Fruit fly (Drosophila melanogaster) whole organism, prepupa: Measurements from ENCODE around the gene Prp18.

Experiments
- Blimp-1 ChIP-seq: fragments of 200-800 bp; sonication (Bioruptor generic); optimal IDR thresholded peaks from 3 replicates; lab custom pipeline; 2017; ENCODE audit warnings: missing biosample characterization, missing genetic modification characterization, mild to moderate bottlenecking, moderate library complexity, missing genetic modification reagents
- CG10631 ChIP-seq: fragments of 200-800 bp; sonication (Bioruptor generic); optimal IDR thresholded peaks from 2 replicates; lab custom pipeline; 2016; ENCODE audit warnings: missing biosample characterization, missing genetic modification characterization
- CG10669 ChIP-seq: fragments of 200-800 bp; sonication (Bioruptor generic); optimal IDR thresholded peaks from 3 replicates; lab custom pipeline; 2018; ENCODE audit warnings: missing biosample characterization, mild to moderate bottlenecking, missing genetic modification characterization, moderate library complexity
- CG11294 ChIP-seq: fragments of 200-800 bp; sonication (Bioruptor generic); IDR thresholded peaks from 2 replicates; pipeline ENCODE4 v1.3.6; 2022; ENCODE audit warnings: missing biosample characterization, missing genetic modification characterization
- CG11762 ChIP-seq: fragments of 200-800 bp; sonication (Bioruptor generic); optimal IDR thresholded peaks from 3 replicates; lab custom pipeline; 2016; ENCODE audit warnings: missing biosample characterization, missing genetic modification characterization; ENCODE audit not compliant: insufficient read depth
- CG15336 ChIP-seq: fragments of 200-800 bp; sonication (Bioruptor generic); IDR thresholded peaks from 2 replicates; pipeline ENCODE4 v1.3.6; 2022; ENCODE audit warnings: missing biosample characterization, missing genetic modification characterization
- CG1621 ChIP-seq: fragments of 200-800 bp; sonication (Bioruptor generic); optimal IDR thresholded peaks from 3 replicates; lab custom pipeline; 2018; ENCODE audit warnings: missing biosample characterization, mild to moderate bottlenecking, missing genetic modification characterization
- CG34406 ChIP-seq: fragments of 200-800 bp; sonication (Bioruptor generic); optimal IDR thresholded peaks from 3 replicates; lab custom pipeline; 2016; ENCODE audit warnings: missing biosample characterization, missing genetic modification characterization
- CG3919 ChIP-seq: fragments of 200-800 bp; sonication (Bioruptor generic); optimal IDR thresholded peaks from 3 replicates; lab custom pipeline; 2016; ENCODE audit warnings: missing biosample characterization, missing genetic modification characterization
- CG6163 ChIP-seq: fragments of 200-800 bp; sonication (Bioruptor generic); IDR thresholded peaks from 3 replicates; pipeline ENCODE4 v1.3.6; 2022; ENCODE audit warnings: missing biosample characterization, missing genetic modification characterization
- CG6276 ChIP-seq: fragments of 200-800 bp; sonication (Bioruptor generic); optimal IDR thresholded peaks from 2 replicates; lab custom pipeline; 2017; ENCODE audit warnings: missing biosample characterization, mild to moderate bottlenecking, missing genetic modification characterization
- CG6808 ChIP-seq: fragments of 200-800 bp; sonication (Bioruptor generic); optimal IDR thresholded peaks from 3 replicates; lab custom pipeline; 2017; ENCODE audit warnings: missing biosample characterization, missing genetic modification characterization, mild to moderate bottlenecking, moderate library complexity, missing genetic modification reagents
- CG7368 ChIP-seq: fragments of 200-800 bp; sonication (Bioruptor generic); optimal IDR thresholded peaks from 3 replicates; lab custom pipeline; 2016; ENCODE audit warnings: missing biosample characterization, missing genetic modification characterization
- CG8119 ChIP-seq: fragments of 200-800 bp; sonication (Bioruptor generic); IDR thresholded peaks from 3 replicates; pipeline ENCODE4 v1.3.6; 2022; ENCODE audit warnings: missing biosample characterization, missing genetic modification characterization
- CG8319 ChIP-seq: fragments of 200-800 bp; sonication (Bioruptor generic); optimal IDR thresholded peaks from 3 replicates; lab custom pipeline; 2016; ENCODE audit warnings: missing biosample characterization, missing genetic modification characterization
- CG8632 ChIP-seq: fragments of 200-800 bp; sonication (Bioruptor generic); optimal IDR thresholded peaks from 3 replicates; lab custom pipeline; 2016; ENCODE audit warnings: missing biosample characterization, missing genetic modification characterization
- CG9139 ChIP-seq: fragments of 200-800 bp; sonication (Bioruptor generic); optimal IDR thresholded peaks from 3 replicates; lab custom pipeline; 2017; ENCODE audit warnings: missing biosample characterization, mild to moderate bottlenecking, missing genetic modification characterization
- Eip75B ChIP-seq: fragments of 200-800 bp; sonication (Bioruptor generic); optimal IDR thresholded peaks from 3 replicates; lab custom pipeline; 2016; ENCODE audit warnings: missing biosample characterization, missing genetic modification characterization
- Eip78C ChIP-seq: fragments of 200-800 bp; sonication (Bioruptor generic); peaks from one replicate; lab custom pipeline; 2016; ENCODE audit warnings: missing biosample characterization, missing genetic modification characterization
- Eip93F ChIP-seq: fragments of 200-800 bp; sonication (Bioruptor generic); optimal IDR thresholded peaks from 2 replicates; lab custom pipeline; 2016; ENCODE audit warnings: missing biosample characterization, mild to moderate bottlenecking, missing genetic modification characterization
- Ets21C ChIP-seq: fragments of 200-800 bp; sonication (Bioruptor generic); optimal IDR thresholded peaks from 3 replicates; lab custom pipeline; 2016; ENCODE audit warnings: missing biosample characterization, missing genetic modification characterization
- Ets96B ChIP-seq: fragments of 200-800 bp; optimal IDR thresholded peaks from 2 replicates; lab custom pipeline; 2019; ENCODE audit warnings: missing biosample characterization, mild to moderate bottlenecking, missing genetic modification characterization, moderate library complexity
- Gug ChIP-seq: fragments of 200-800 bp; sonication (Bioruptor generic); IDR thresholded peaks from 2 replicates; pipeline ENCODE4 v1.3.6; 2022; ENCODE audit warnings: missing biosample characterization, missing genetic modification characterization
- Hr38 ChIP-seq: sonication (Bioruptor generic); optimal IDR thresholded peaks from 2 replicates; lab custom pipeline; 2016; ENCODE audit warnings: missing biosample characterization, missing genetic modification characterization
- Hr39 ChIP-seq: fragments of 200-800 bp; sonication (Bioruptor generic); optimal IDR thresholded peaks from 2 replicates; lab custom pipeline; 2016; ENCODE audit warnings: missing biosample characterization, missing genetic modification characterization
- Hr4 ChIP-seq: fragments of 200-800 bp; sonication (Bioruptor generic); optimal IDR thresholded peaks from 3 replicates; lab custom pipeline; 2016; ENCODE audit warnings: missing biosample characterization, missing genetic modification characterization
- Lpt ChIP-seq: fragments of 200-800 bp; sonication (Bioruptor generic); optimal IDR thresholded peaks from 3 replicates; lab custom pipeline; 2016; ENCODE audit warnings: missing biosample characterization, missing genetic modification characterization
- Met ChIP-seq: fragments of 200-800 bp; sonication (Bioruptor generic); optimal IDR thresholded peaks from 3 replicates; lab custom pipeline; 2016; ENCODE audit warnings: missing biosample characterization, missing genetic modification characterization
- Smox ChIP-seq: fragments of 200-800 bp; sonication (Bioruptor generic); optimal IDR thresholded peaks from 3 replicates; lab custom pipeline; 2016; ENCODE audit warnings: missing biosample characterization, missing genetic modification characterization
- Sox102F ChIP-seq: fragments of 200-800 bp; sonication (Bioruptor generic); optimal IDR thresholded peaks from 2 replicates; lab custom pipeline; 2016; ENCODE audit warnings: missing biosample characterization, mild to moderate bottlenecking, missing genetic modification characterization
- Sox14 ChIP-seq: fragments of 200-800 bp; sonication (Bioruptor generic); optimal IDR thresholded peaks from 3 replicates; lab custom pipeline; 2016; ENCODE audit warnings: missing biosample characterization, missing genetic modification characterization
- acj6 ChIP-seq: fragments of 200-800 bp; sonication (Bioruptor generic); optimal IDR thresholded peaks from 3 replicates; lab custom pipeline; 2016; ENCODE audit warnings: missing biosample characterization, missing genetic modification characterization
- dac ChIP-seq: fragments of 200-800 bp; sonication (Bioruptor generic); optimal IDR thresholded peaks from 2 replicates; lab custom pipeline; 2017; ENCODE audit warnings: missing biosample characterization, mild to moderate bottlenecking, missing genetic modification characterization
- dsx ChIP-seq: fragments of 200-800 bp; optimal IDR thresholded peaks from 3 replicates; lab custom pipeline; 2019; ENCODE audit warnings: missing biosample characterization, mild to moderate bottlenecking, missing genetic modification characterization, moderate library complexity; ENCODE audit not compliant: poor library complexity, severe bottlenecking
- eg ChIP-seq: fragments of 200-800 bp; sonication (Bioruptor generic); IDR thresholded peaks from 3 replicates; pipeline ENCODE4 v1.3.6; 2022; ENCODE audit warnings: missing biosample characterization, missing genetic modification characterization
- esn ChIP-seq: fragments of 200-800 bp; sonication (Bioruptor generic); optimal IDR thresholded peaks from 2 replicates; lab custom pipeline; 2016; ENCODE audit warnings: missing biosample characterization, mild to moderate bottlenecking, missing genetic modification characterization, moderate library complexity
- fd59A ChIP-seq: fragments of 200-800 bp; sonication (Bioruptor generic); optimal IDR thresholded peaks from 2 replicates; lab custom pipeline; 2017; ENCODE audit warnings: missing biosample characterization, mild to moderate bottlenecking, missing genetic modification characterization, missing genetic modification reagents
- fd85E ChIP-seq: fragments of 200-800 bp; sonication (Bioruptor generic); optimal IDR thresholded peaks from 3 replicates; lab custom pipeline; 2016; ENCODE audit warnings: missing biosample characterization, missing genetic modification characterization
- fkh ChIP-seq: fragments of 200-800 bp; sonication (Bioruptor generic); optimal IDR thresholded peaks from 3 replicates; lab custom pipeline; 2017; ENCODE audit warnings: missing biosample characterization, mild to moderate bottlenecking, missing genetic modification characterization, moderate library complexity
- ss ChIP-seq, 2 experiments: fragments of 200-800 bp; sonication (Bioruptor generic); optimal IDR thresholded peaks; 2 replicates in 1 of 2; 3 replicates in 1 of 2; lab custom pipeline; 2017 to 2018; ENCODE audit warnings: mild to moderate bottlenecking in 2 of 2, missing biosample characterization in 2 of 2, missing genetic modification characterization in 2 of 2, moderate library complexity in 1 of 2
- svp ChIP-seq: fragments of 200-800 bp; sonication (Bioruptor generic); peaks from one replicate; lab custom pipeline; 2016; ENCODE audit warnings: missing biosample characterization, missing genetic modification characterization
- topi ChIP-seq: fragments of 200-800 bp; sonication (Bioruptor generic); optimal IDR thresholded peaks from 3 replicates; lab custom pipeline; 2016; ENCODE audit warnings: missing biosample characterization, missing genetic modification characterization
- vri ChIP-seq: fragments of 200-800 bp; sonication (Bioruptor generic); optimal IDR thresholded peaks from 3 replicates; lab custom pipeline; 2016; ENCODE audit warnings: missing biosample characterization, mild to moderate bottlenecking, missing genetic modification characterization

Gene Prp18

dm6 chr3R:19062549-19062948 is 31.5 kb upstream of the Prp18 start:
- TF ChIP-seq Eip78C (GFP tag; lab: Kevin White, UChicago) (peak; percentile 53), svp (GFP tag; lab: Kevin White, UChicago) (peak; percentile 55), CG8119 (GFP tag; lab: Robert Waterston, UW) (no peak)

- TF ChIP-seq CG8632 (GFP tag; lab: Kevin White, UChicago) (peak; percentile 0), Eip78C (GFP tag; lab: Kevin White, UChicago) (peak; percentile 45), CG11294 (GFP tag; lab: Robert Waterston, UW) (no peak), fkh (GFP tag; lab: Kevin White, UChicago) (peak; percentile 85), svp (GFP tag; lab: Kevin White, UChicago) (peak; percentile 81), ss (GFP tag; optimal IDR thresholded peaks at IDR 0.05; lab: Kevin White, UChicago) (peak in 1 of 2 experiments; percentile 18), vri (GFP tag; lab: Kevin White, UChicago) (peak; percentile 82), esn (GFP tag; lab: Kevin White, UChicago) (peak; percentile 10), Gug (no peak), CG6276 (GFP tag; lab: Kevin White, UChicago) (no peak)
These were observed 29.1 kb upstream of the Prp18 start for dm6 chr3R:19060173-19060572.

dm6 chr3R:19059285-19059684 is 28.2 kb upstream of the Prp18 start:
- TF ChIP-seq CG8119 (GFP tag; lab: Robert Waterston, UW) = peak; percentile 55; the same call in 1 of the 3 replicates
- TF ChIP-seq ss (GFP tag; optimal IDR thresholded peaks at IDR 0.05; lab: Kevin White, UChicago) = peak; percentile 4 to 74
- no peak for TF ChIP-seq Hr39 (GFP tag; lab: Kevin White, UChicago)
- no peak for TF ChIP-seq vri (GFP tag; lab: Kevin White, UChicago)
- TF ChIP-seq CG15336 (GFP tag; lab: Robert Waterston, UW) = peak; percentile 29; the same call in 1 of the 2 replicates
- TF ChIP-seq eg (GFP tag; lab: Robert Waterston, UW) = 0 out of 3 replicates have a peak, but pooled peaks have one; percentile 35

dm6 chr3R:19058384-19058783 is 27.3 kb upstream of the Prp18 start:
- TF ChIP-seq Hr39 (GFP tag; lab: Kevin White, UChicago) = no peak
- TF ChIP-seq Met (GFP tag; lab: Kevin White, UChicago) = no peak
- peak; percentile 0 for TF ChIP-seq Hr4 (GFP tag; lab: Kevin White, UChicago)
- no peak for TF ChIP-seq CG9139 (GFP tag; lab: Kevin White, UChicago)
- no peak for TF ChIP-seq vri (GFP tag; lab: Kevin White, UChicago)
- no peak for TF ChIP-seq Eip93F (GFP tag; lab: Kevin White, UChicago)
- no peak for TF ChIP-seq Ets21C (GFP tag; lab: Kevin White, UChicago)
- TF ChIP-seq CG1621 (tag; lab: Kevin White, UChicago) = no peak
- no peak for TF ChIP-seq CG6163 (GFP tag; lab: Robert Waterston, UW)
- no peak for TF ChIP-seq CG8632 (GFP tag; lab: Kevin White, UChicago)
- no peak for TF ChIP-seq CG7368 (GFP tag; lab: Kevin White, UChicago)
- TF ChIP-seq Lpt (GFP tag; lab: Kevin White, UChicago) = no peak
- no peak for TF ChIP-seq fkh (GFP tag; lab: Kevin White, UChicago)
- TF ChIP-seq CG8319 (GFP tag; lab: Kevin White, UChicago) = no peak
- peak; percentile 4 for TF ChIP-seq CG6808
- no peak for TF ChIP-seq dac
- no peak for TF ChIP-seq Sox14 (GFP tag; lab: Kevin White, UChicago)
- no peak for TF ChIP-seq CG11294 (GFP tag; lab: Robert Waterston, UW)
- TF ChIP-seq Blimp-1 (GFP tag; lab: Kevin White, UChicago) = no peak
- peak; percentile 55 for TF ChIP-seq svp (GFP tag; lab: Kevin White, UChicago)
- TF ChIP-seq Ets96B (tag; lab: Kevin White, UChicago) = peak; percentile 52
- TF ChIP-seq Hr38 (GFP tag; lab: Kevin White, UChicago) = no peak
- TF ChIP-seq fd59A (GFP tag; lab: Kevin White, UChicago) = no peak
- peak; percentile 36; the same call in 1 of the 3 replicates for TF ChIP-seq eg (GFP tag; lab: Robert Waterston, UW)
- TF ChIP-seq CG10669 (GFP tag; lab: Kevin White, UChicago) = peak; percentile 12
- no peak for TF ChIP-seq Sox102F (GFP tag; lab: Kevin White, UChicago)
- TF ChIP-seq CG3919 (GFP tag; lab: Kevin White, UChicago) = no peak
- TF ChIP-seq CG11762 (GFP tag; lab: Kevin White, UChicago) = no peak
- TF ChIP-seq CG15336 (GFP tag; lab: Robert Waterston, UW) = peak; percentile 56
- no peak for TF ChIP-seq acj6
- no peak for TF ChIP-seq topi
- TF ChIP-seq Eip75B (GFP tag; lab: Kevin White, UChicago) = peak; percentile 17
- no peak for TF ChIP-seq fd85E (GFP tag; lab: Kevin White, UChicago)
- no peak for TF ChIP-seq CG10631
- TF ChIP-seq dsx (GFP tag; lab: Kevin White, UChicago) = peak; percentile 20
- no peak for TF ChIP-seq CG34406
- TF ChIP-seq Smox = no peak
- no peak for TF ChIP-seq Gug
